Worm (Caenorhabditis elegans) whole organism, late embryonic: ENCODE measurements around the gene srx-2.

Experiments used
- dve-1 ChIP-seq: sonication (generic microtip); optimal IDR thresholded peaks from 2 replicates; lab custom pipeline; 2017; ENCODE audit warnings: antibody characterized with exemption, mild to moderate bottlenecking, missing genetic modification characterization, missing compliant biosample characterization
- eyg-1 ChIP-seq: sonication (generic microtip); optimal IDR thresholded peaks from 2 replicates; lab custom pipeline; 2016; ENCODE audit warnings: missing genotype, missing genetic modification characterization, missing compliant biosample characterization
- pha-4 ChIP-seq: fragments of 150-350 bp; optimal IDR thresholded peaks from 2 replicates; lab custom pipeline; 2018; ENCODE audit warnings: missing biosample characterization, missing genetic modification reagents, missing genetic modification characterization
- unc-3 ChIP-seq, 2 experiments: fragments of 200-800 bp in 1 of 2; sonication (Bioruptor generic) in 1 of 2; sonication (generic microtip) in 1 of 2; conservative IDR thresholded peaks in 1 of 2; optimal IDR thresholded peaks in 1 of 2; 2 replicates each; pipeline versions ENCODE4 v1.3.6 to Lab custom; 2016 to 2022; ENCODE audit warnings: missing compliant biosample characterization in 2 of 2, missing genetic modification characterization in 2 of 2, missing genetic modification reagents in 1 of 2

DNA sequence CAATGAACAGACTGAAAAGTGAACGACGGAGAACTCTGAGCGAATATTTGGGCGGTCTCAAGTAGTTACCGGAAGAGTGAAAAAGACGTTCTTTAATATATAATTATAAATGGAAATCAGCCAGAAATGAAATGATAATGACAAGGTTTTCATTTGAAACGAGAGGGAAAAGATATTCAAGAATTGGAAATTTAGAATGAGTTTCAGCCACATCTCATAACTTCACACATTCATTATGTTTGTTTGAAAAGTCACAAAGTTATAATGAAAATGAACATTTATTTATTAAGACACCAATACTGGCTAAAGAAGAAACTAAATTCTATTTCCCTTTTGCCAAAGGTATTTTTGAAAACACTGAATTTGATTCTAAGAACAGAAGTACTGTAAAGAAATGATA, 41.8 kb downstream of the srx-2 start, which contains the start of gene C25E10.7:
- TF ChIP-seq unc-3 (GFP tag; conservative IDR thresholded peaks at IDR 0.05; lab: Robert Waterston, UW) (no peak), unc-3 (tag; optimal IDR thresholded peaks at IDR 0.05; lab: Kevin White, UChicago) (no peak), dve-1 (tag; lab: Kevin White, UChicago) (no peak), eyg-1 (tag; lab: Kevin White, UChicago) (no peak), pha-4 (no peak)
